Worm (Caenorhabditis elegans) whole organism, L3 larva: Measurements from ENCODE around the gene ZK813.7.

Source experiments
- ceh-9 ChIP-seq: sonication (generic microtip); optimal IDR thresholded peaks from 2 replicates; lab custom pipeline; 2018; ENCODE audit warnings: missing biosample characterization, missing genetic modification characterization
- egl-27 ChIP-seq: sonication (generic microtip); optimal IDR thresholded peaks from 4 replicates; lab custom pipeline; 2017; ENCODE audit warnings: missing biosample characterization, missing genetic modification reagents, missing genetic modification characterization
- egl-5 ChIP-seq: fragments of 150-350 bp; optimal IDR thresholded peaks from 2 replicates; lab custom pipeline; 2017; ENCODE audit warnings: missing biosample characterization, missing genetic modification reagents, missing genetic modification characterization, inconsistent platforms
- nhr-11 ChIP-seq: fragments of 150-350 bp; optimal IDR thresholded peaks from 2 replicates; lab custom pipeline; 2014; ENCODE audit warnings: missing biosample characterization, missing genetic modification characterization
- nhr-12 ChIP-seq: fragments of 150-350 bp; optimal IDR thresholded peaks from 2 replicates; lab custom pipeline; 2014; ENCODE audit warnings: missing biosample characterization, missing genetic modification characterization
- nhr-43 ChIP-seq: sonication (generic microtip); optimal IDR thresholded peaks from 2 replicates; lab custom pipeline; 2016; ENCODE audit warnings: mild to moderate bottlenecking, missing genetic modification characterization, missing compliant biosample characterization; ENCODE audit not compliant: poor library complexity, severe bottlenecking
- unc-62 ChIP-seq: fragments of 150-350 bp; sonication (generic microtip); optimal IDR thresholded peaks from 4 replicates; lab custom pipeline; 2014; ENCODE audit warnings: missing biosample characterization, missing genetic modification reagents, missing genetic modification characterization

Gene ZK813.7

DNA sequence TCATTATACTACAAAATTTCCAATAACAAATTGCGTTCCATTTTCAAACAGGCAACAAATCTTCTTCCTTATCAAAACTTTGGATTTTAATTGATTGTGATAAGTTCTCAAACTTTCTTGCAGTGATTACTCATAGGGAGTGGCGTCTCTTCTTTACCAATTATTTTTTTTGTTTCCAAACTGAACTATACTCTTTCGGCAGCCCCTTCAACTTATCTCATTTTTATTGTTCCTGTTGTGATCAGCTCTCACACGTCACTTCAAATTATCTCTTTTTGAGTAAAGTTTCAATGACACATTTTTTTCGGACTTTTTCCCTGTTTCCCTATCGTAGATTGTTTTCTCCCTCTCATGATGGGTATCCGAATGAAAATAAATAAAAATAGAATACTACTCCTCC, 47.8 kb downstream of the ZK813.7 start:
- TF ChIP-seq nhr-11 (tag; lab: Kevin White, UChicago) (no peak), nhr-12 (tag; lab: Kevin White, UChicago) (no peak), nhr-43 (tag; lab: Kevin White, UChicago) (no peak)
- TF ChIP-seq, all 47 proteins: peak for 0

ce11 chrX:3494634-3495033, 50.0 kb downstream of the ZK813.7 start:
- no peak for TF ChIP-seq egl-27 (tag; lab: Kevin White, UChicago)
- TF ChIP-seq ceh-9 (tag; lab: Kevin White, UChicago): no peak
- peak; percentile 38 for TF ChIP-seq egl-5 (tag; lab: Kevin White, UChicago)
- TF ChIP-seq unc-62 (GFP tag; lab: Kevin White, UChicago): peak; percentile 1
- TF ChIP-seq nhr-43 (tag; lab: Kevin White, UChicago): no peak
